Worm (Caenorhabditis elegans) whole organism, young adult: ENCODE results near the gene ZC132.9.

Source experiments
- B0035.1 ChIP-seq: sonication (generic microtip); optimal IDR thresholded peaks from 2 replicates; lab custom pipeline; 2016; ENCODE audit warnings: missing genetic modification characterization, mild to moderate bottlenecking, missing compliant biosample characterization, missing genotype, missing genetic modification reagents
- B0336.3 ChIP-seq: fragments of 200-800 bp; sonication (Bioruptor generic); IDR thresholded peaks from 2 replicates; pipeline ENCODE4 v1.3.6; 2022; ENCODE audit warnings: missing genetic modification characterization, missing compliant biosample characterization
- C06A6.2 ChIP-seq: fragments of 200-800 bp; sonication (Bioruptor generic); conservative IDR thresholded peaks from 2 replicates; pipeline ENCODE4 v1.3.6; 2022; ENCODE audit warnings: missing genetic modification characterization, missing compliant biosample characterization
- F22D6.2 ChIP-seq: sonication (generic microtip); optimal IDR thresholded peaks from 2 replicates; lab custom pipeline; 2016; ENCODE audit warnings: mild to moderate bottlenecking, missing genetic modification characterization, missing compliant biosample characterization
- F55B11.4 ChIP-seq: sonication (generic microtip); optimal IDR thresholded peaks from 2 replicates; lab custom pipeline; 2016; ENCODE audit warnings: missing compliant biosample characterization, missing genetic modification characterization, borderline replicate concordance; ENCODE audit not compliant: insufficient read depth
- K11D2.4 ChIP-seq: fragments of 200-800 bp; sonication (Bioruptor generic); IDR thresholded peaks from 2 replicates; pipeline ENCODE4 v1.3.6; 2022; ENCODE audit warnings: missing genetic modification reagents, missing genetic modification characterization, missing compliant biosample characterization
- Y79H2A.3 ChIP-seq: fragments of 200-800 bp; sonication (Bioruptor generic); conservative IDR thresholded peaks from 2 replicates; pipeline ENCODE4 v1.3.6; 2022; ENCODE audit warnings: missing genetic modification reagents, missing genetic modification characterization, missing compliant biosample characterization
- aptf-2 ChIP-seq: fragments of 200-800 bp; sonication (Bioruptor generic); conservative IDR thresholded peaks from 2 replicates; pipeline ENCODE4 v1.3.6; 2022; ENCODE audit warnings: missing genetic modification reagents, missing genetic modification characterization, missing compliant biosample characterization
- athp-1 ChIP-seq: sonication (generic microtip); optimal IDR thresholded peaks from 2 replicates; lab custom pipeline; 2017; ENCODE audit warnings: mild to moderate bottlenecking, missing genetic modification characterization, missing compliant biosample characterization
- bed-1 ChIP-seq: fragments of 200-800 bp; sonication (Bioruptor generic); IDR thresholded peaks from 2 replicates; pipeline ENCODE4 v1.3.6; 2022; ENCODE audit warnings: missing genetic modification reagents, missing genetic modification characterization, missing compliant biosample characterization
- cebp-2 ChIP-seq: fragments of 200-800 bp; sonication (Bioruptor generic); IDR thresholded peaks from 2 replicates; pipeline ENCODE4 v1.3.6; 2022; ENCODE audit warnings: missing genetic modification characterization, missing compliant biosample characterization
- ceh-58 ChIP-seq: fragments of 200-800 bp; sonication (Bioruptor generic); IDR thresholded peaks from 2 replicates; pipeline ENCODE4 v1.3.6; 2022; ENCODE audit warnings: missing genetic modification characterization, missing compliant biosample characterization
- die-1 ChIP-seq: sonication (generic microtip); optimal IDR thresholded peaks from 2 replicates; lab custom pipeline; 2016; ENCODE audit warnings: missing genotype, mild to moderate bottlenecking, missing genetic modification characterization, missing compliant biosample characterization
- efl-1 ChIP-seq: fragments of 150-350 bp; optimal IDR thresholded peaks from 2 replicates; lab custom pipeline; 2014; ENCODE audit warnings: missing biosample characterization, missing genetic modification reagents, missing genetic modification characterization
- ets-4 ChIP-seq: fragments of 200-800 bp; sonication (Bioruptor generic); optimal IDR thresholded peaks from 2 replicates; lab custom pipeline; 2018; ENCODE audit warnings: mild to moderate bottlenecking, missing genetic modification characterization, missing compliant biosample characterization
- hmg-1.2 ChIP-seq: fragments of 200-800 bp; sonication (Bioruptor generic); IDR thresholded peaks from 2 replicates; pipeline ENCODE4 v1.3.6; 2022; ENCODE audit warnings: missing genetic modification reagents, missing genetic modification characterization, missing compliant biosample characterization
- lag-1 ChIP-seq: fragments of 200-800 bp; sonication (Bioruptor generic); IDR thresholded peaks from 2 replicates; pipeline ENCODE4 v1.3.6; 2022; ENCODE audit warnings: missing genetic modification reagents, missing genetic modification characterization, missing compliant biosample characterization
- let-607 ChIP-seq, 2 experiments: fragments of 200-800 bp in 1 of 2; sonication (Bioruptor generic) in 1 of 2; sonication (generic microtip) in 1 of 2; optimal IDR thresholded peaks; 2 replicates each; lab custom pipeline; 2016 to 2018; ENCODE audit warnings: mild to moderate bottlenecking in 2 of 2, missing compliant biosample characterization in 2 of 2, missing genetic modification characterization in 2 of 2, moderate library complexity in 2 of 2, missing genotype in 1 of 2
- lin-54 ChIP-seq: fragments of 200-800 bp; sonication (Bioruptor generic); optimal IDR thresholded peaks from 2 replicates; lab custom pipeline; 2018; ENCODE audit warnings: mild to moderate bottlenecking, missing genetic modification characterization, missing compliant biosample characterization
- madf-6 ChIP-seq: fragments of 200-800 bp; sonication (Bioruptor generic); IDR thresholded peaks from 2 replicates; pipeline ENCODE4 v1.3.6; 2022; ENCODE audit warnings: missing genetic modification reagents, missing genetic modification characterization, missing compliant biosample characterization
- nfya-2 ChIP-seq: fragments of 200-800 bp; sonication (Bioruptor generic); IDR thresholded peaks from 2 replicates; pipeline ENCODE4 v1.3.6; 2022; ENCODE audit warnings: missing genetic modification reagents, missing genetic modification characterization, missing compliant biosample characterization
- nhr-120 ChIP-seq: fragments of 200-800 bp; sonication (Bioruptor generic); IDR thresholded peaks from 2 replicates; pipeline ENCODE4 v1.3.6; 2022; ENCODE audit warnings: missing genetic modification characterization, missing compliant biosample characterization
- nhr-80 ChIP-seq: sonication (generic microtip); optimal IDR thresholded peaks from 2 replicates; lab custom pipeline; 2016; ENCODE audit warnings: missing genetic modification characterization, missing compliant biosample characterization
- rcor-1 ChIP-seq: fragments of 200-800 bp; sonication (Bioruptor generic); IDR thresholded peaks from 2 replicates; pipeline ENCODE4 v1.3.6; 2022; ENCODE audit warnings: missing genetic modification reagents, missing genetic modification characterization, missing compliant biosample characterization
- rec-8 ChIP-seq, 2 experiments: sonication (generic microtip); optimal IDR thresholded peaks; 2 replicates each; lab custom pipeline; 2016; ENCODE audit warnings: mild to moderate bottlenecking in 2 of 2, missing genetic modification characterization in 2 of 2, missing genetic modification reagents in 2 of 2, missing genotype in 2 of 2, missing biosample characterization in 1 of 2, missing compliant biosample characterization in 1 of 2, moderate library complexity in 1 of 2
- sdz-38 ChIP-seq: sonication (generic microtip); optimal IDR thresholded peaks from 2 replicates; lab custom pipeline; 2016; ENCODE audit warnings: missing genotype, missing genetic modification characterization, missing compliant biosample characterization
- snpc-1.3 ChIP-seq: sonication (generic microtip); optimal IDR thresholded peaks from 2 replicates; lab custom pipeline; 2017; ENCODE audit warnings: missing genetic modification characterization, mild to moderate bottlenecking, missing compliant biosample characterization, antibody characterized with exemption, moderate library complexity, missing genotype, missing genetic modification reagents; ENCODE audit not compliant: insufficient read depth
- tbx-9 ChIP-seq: sonication (generic microtip); optimal IDR thresholded peaks from 2 replicates; lab custom pipeline; 2016; ENCODE audit warnings: borderline replicate concordance, missing genetic modification characterization, inconsistent platforms, missing compliant biosample characterization
- xnd-1 ChIP-seq: sonication (generic microtip); optimal IDR thresholded peaks from 2 replicates; lab custom pipeline; 2016; ENCODE audit warnings: missing genotype, missing genetic modification reagents, missing genetic modification characterization, missing compliant biosample characterization
- zfh-2 ChIP-seq: fragments of 200-800 bp; sonication (Bioruptor generic); conservative IDR thresholded peaks from 2 replicates; pipeline ENCODE4 v1.3.6; 2022; ENCODE audit warnings: missing genetic modification reagents, missing genetic modification characterization, missing compliant biosample characterization
- zim-3 ChIP-seq: sonication (generic microtip); optimal IDR thresholded peaks from 2 replicates; lab custom pipeline; 2017; ENCODE audit warnings: mild to moderate bottlenecking, missing genetic modification characterization, moderate library complexity, missing compliant biosample characterization
- ztf-3 ChIP-seq: fragments of 200-800 bp; sonication (Bioruptor generic); optimal IDR thresholded peaks from 2 replicates; lab custom pipeline; 2018; ENCODE audit warnings: mild to moderate bottlenecking, missing genetic modification characterization, missing compliant biosample characterization

The ZC132.9 gene

ce11 chrV:4319867-4320266, at the start of gene ZC132.9:
TSS of gene ZC132.9 (minus strand) at chrV:4319967.
- TF ChIP-seq efl-1 (GFP tag; lab: Kevin White, UChicago) = no peak
- no peak for TF ChIP-seq tbx-9 (tag; lab: Kevin White, UChicago)
- TF ChIP-seq zfh-2 (GFP tag; lab: Robert Waterston, UW) = no peak
- no peak for TF ChIP-seq die-1 (tag; lab: Kevin White, UChicago)
- no peak for TF ChIP-seq ets-4
- TF ChIP-seq zim-3 = no peak
- TF ChIP-seq B0035.1 (tag; lab: Kevin White, UChicago) = no peak
- no peak for TF ChIP-seq F55B11.4 (tag; lab: Kevin White, UChicago)
- no peak for TF ChIP-seq rec-8 (tag; optimal IDR thresholded peaks at IDR 0.05; lab: Kevin White, UChicago)

- TF ChIP-seq bed-1 (GFP tag; lab: Robert Waterston, UW) (no peak), zfh-2 (GFP tag; lab: Robert Waterston, UW) (no peak), athp-1 (tag; lab: Kevin White, UChicago) (no peak), nhr-120 (no peak), ceh-58 (no peak), C06A6.2 (GFP tag; lab: Robert Waterston, UW) (no peak), F22D6.2 (tag; lab: Kevin White, UChicago) (no peak), nfya-2 (no peak)
Observed at ce11 chrV:4366440-4366839, 46.7 kb upstream of the ZC132.9 start, which contains the start of gene F32D1.11. TSS of gene F32D1.11 (minus strand) at chrV:4366540.

DNA sequence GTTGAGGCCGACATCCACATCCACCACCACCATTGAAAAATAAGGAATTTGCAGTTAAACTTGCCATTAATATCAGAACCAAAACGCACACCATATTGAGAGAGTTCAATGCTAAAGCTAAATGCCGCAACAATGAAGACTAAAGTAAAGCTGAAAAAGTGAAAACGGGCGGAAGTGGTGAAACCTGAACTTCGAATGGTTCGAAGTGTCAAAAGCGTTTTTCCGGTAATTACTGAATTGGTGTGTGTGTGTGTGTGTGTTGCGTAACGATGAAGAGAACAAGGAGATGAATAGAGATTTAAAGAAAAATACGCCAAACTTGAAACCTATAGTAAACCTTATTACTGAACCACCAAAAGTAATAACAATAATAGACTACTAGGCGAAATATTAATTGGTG, 44.8 kb upstream of the ZC132.9 start, which contains the start of gene grl-13:
TSS of gene grl-13 (minus strand) at position 101 of the 400 bp plus-strand sequence.
- no peak for TF ChIP-seq snpc-1.3 (tag; lab: Kevin White, UChicago)
- TF ChIP-seq ztf-3 = no peak
- TF ChIP-seq xnd-1 (tag; lab: Kevin White, UChicago) = no peak
- TF ChIP-seq cebp-2 (GFP tag; lab: Robert Waterston, UW) = no peak
- no peak for TF ChIP-seq rcor-1
- TF ChIP-seq lin-54 (GFP tag; lab: Kevin White, UChicago) = no peak
- no peak for TF ChIP-seq K11D2.4 (GFP tag; lab: Robert Waterston, UW)
- TF ChIP-seq Y79H2A.3 = no peak

- TF ChIP-seq sdz-38 (tag; lab: Kevin White, UChicago) = no peak
- TF ChIP-seq lag-1 (GFP tag; lab: Robert Waterston, UW) = no peak
- TF ChIP-seq hmg-1.2 (GFP tag; lab: Robert Waterston, UW) = no peak
Observed at ce11 chrV:4361505-4361904, 41.7 kb upstream of the ZC132.9 start, which contains the start of gene F32D1.3. TSS of gene F32D1.3 (minus strand) at chrV:4361569.

DNA sequence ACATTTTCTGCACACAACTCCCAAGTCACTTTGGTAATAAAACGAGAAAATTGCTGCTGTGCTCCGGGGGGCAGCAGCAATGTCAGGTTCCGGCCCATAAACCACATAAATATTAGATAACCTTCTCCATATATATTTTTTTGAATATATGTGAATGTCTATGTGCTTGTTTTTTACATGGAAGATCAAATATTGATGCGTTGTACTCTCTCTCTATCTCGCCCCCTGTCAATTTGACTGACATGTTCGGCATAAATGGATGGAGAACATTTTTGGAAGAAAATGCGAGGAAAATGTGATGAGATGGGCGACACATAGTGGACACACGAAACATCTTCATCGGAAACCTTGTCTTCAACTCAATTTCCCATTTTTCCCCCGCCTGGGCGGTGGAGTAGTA, 40.3 kb upstream of the ZC132.9 start:
- no peak for TF ChIP-seq B0336.3
- TF ChIP-seq let-607 (tag; optimal IDR thresholded peaks at IDR 0.05; lab: Kevin White, UChicago) = peak in 1 of 2 experiments; percentile 62
- peak; percentile 24 for TF ChIP-seq nhr-80 (tag; lab: Kevin White, UChicago)
- no peak for TF ChIP-seq aptf-2 (GFP tag; lab: Robert Waterston, UW)
- no peak for TF ChIP-seq madf-6 (GFP tag; lab: Robert Waterston, UW)
- no peak for TF ChIP-seq F55B11.4 (tag; lab: Kevin White, UChicago)
